Worm (Caenorhabditis elegans) whole organism, young adult: ENCODE data around the gene Y49F6B.12.
"Not testable (repeated sequence)": the region's sequence is repeated elsewhere in the genome, so short reads cannot be mapped to it uniquely, and the experiment has no call there.

Experiments used
- F10E7.11 ChIP-seq: sonication (generic microtip); optimal IDR thresholded peaks from 2 replicates; lab custom pipeline; 2017; ENCODE audit warnings: mild to moderate bottlenecking, missing genetic modification characterization, moderate library complexity, missing compliant biosample characterization
- F33H1.4 ChIP-seq: fragments of 200-800 bp; sonication (Bioruptor generic); IDR thresholded peaks from 2 replicates; pipeline ENCODE4 v1.3.6; 2022; ENCODE audit warnings: missing genetic modification reagents, missing genetic modification characterization, missing compliant biosample characterization
- F52B5.7 ChIP-seq: sonication (generic microtip); optimal IDR thresholded peaks from 2 replicates; lab custom pipeline; 2016; ENCODE audit warnings: mild to moderate bottlenecking, missing genetic modification characterization, missing compliant biosample characterization
- Y67H2A.10 ChIP-seq: fragments of 200-800 bp; sonication (Bioruptor generic); conservative IDR thresholded peaks from 2 replicates; pipeline ENCODE4 v1.3.6; 2022; ENCODE audit warnings: missing genetic modification reagents, missing genetic modification characterization, missing compliant biosample characterization
- Y95B8A.8 ChIP-seq: fragments of 200-800 bp; sonication (Bioruptor generic); IDR thresholded peaks from 2 replicates; pipeline ENCODE4 v1.3.6; 2022; ENCODE audit warnings: missing genetic modification reagents, missing genetic modification characterization, missing compliant biosample characterization
- chd-7 ChIP-seq: sonication (generic microtip); optimal IDR thresholded peaks from 2 replicates; lab custom pipeline; 2016; ENCODE audit warnings: mild to moderate bottlenecking, missing genetic modification characterization, moderate library complexity, missing compliant biosample characterization
- egl-44 ChIP-seq: fragments of 200-800 bp; sonication (Bioruptor generic); IDR thresholded peaks from 2 replicates; pipeline ENCODE4 v1.3.6; 2022; ENCODE audit warnings: missing genetic modification reagents, missing genetic modification characterization, missing compliant biosample characterization
- ekl-4 ChIP-seq: fragments of 200-800 bp; sonication (Bioruptor generic); IDR thresholded peaks from 2 replicates; pipeline ENCODE4 v1.3.6; 2022; ENCODE audit warnings: missing genetic modification reagents, missing genetic modification characterization, missing compliant biosample characterization
- ets-4 ChIP-seq: fragments of 200-800 bp; sonication (Bioruptor generic); optimal IDR thresholded peaks from 2 replicates; lab custom pipeline; 2018; ENCODE audit warnings: mild to moderate bottlenecking, missing genetic modification characterization, missing compliant biosample characterization
- mcd-1 ChIP-seq: fragments of 200-800 bp; sonication (Bioruptor generic); IDR thresholded peaks from 2 replicates; pipeline ENCODE4 v1.3.6; 2022; ENCODE audit warnings: missing genetic modification reagents, missing genetic modification characterization, missing compliant biosample characterization
- nhr-90 ChIP-seq: sonication (generic microtip); optimal IDR thresholded peaks from 2 replicates; lab custom pipeline; 2016; ENCODE audit warnings: missing genotype, mild to moderate bottlenecking, missing genetic modification characterization, missing compliant biosample characterization
- snpc-4 ChIP-seq, 5 experiments: fragments of 150-350 bp in 1 of 5; sonication (generic microtip) in 4 of 5; optimal IDR thresholded peaks; 2 replicates each; lab custom pipeline; 2014 to 2018; ENCODE audit warnings: missing genetic modification characterization in 5 of 5, missing biosample characterization in 3 of 5, antibody characterized with exemption in 2 of 5, mild to moderate bottlenecking in 2 of 5, missing compliant biosample characterization in 2 of 5, missing genotype in 2 of 5, moderate library complexity in 2 of 5, missing genetic modification reagents in 1 of 5

ce11 chrII:3490797-3491196, 18.6 kb upstream of the Y49F6B.12 start, which contains the start of gene fbxb-112:
- TF ChIP-seq chd-7 (tag; lab: Kevin White, UChicago); snpc-4 (GFP tag; optimal IDR thresholded peaks at IDR 0.05; lab: Kevin White, UChicago); snpc-4 (tag; optimal IDR thresholded peaks at IDR 0.05; lab: Kevin White, UChicago); egl-44 (GFP tag; lab: Robert Waterston, UW); F52B5.7 (tag; lab: Kevin White, UChicago); Y67H2A.10 (GFP tag; lab: Robert Waterston, UW); ets-4 (GFP tag; lab: Kevin White, UChicago); nhr-90; Y95B8A.8 (GFP tag; lab: Robert Waterston, UW); F33H1.4 (GFP tag; lab: Robert Waterston, UW); mcd-1 (GFP tag; lab: Robert Waterston, UW); ekl-4 (GFP tag; lab: Robert Waterston, UW); F10E7.11 (tag; lab: Kevin White, UChicago): not testable (repeated sequence)
